Fruit fly (Drosophila melanogaster) whole organism, wandering third instar larva: ENCODE results near the gene CG42337.
A peak's percentile ranks its signal among the peaks of the same experiment; 100 is the strongest.

Source experiments
- Abd-B ChIP-seq: fragments of >200 bp; optimal IDR thresholded peaks from 2 replicates; lab custom pipeline; 2017; ENCODE audit warnings: missing biosample characterization, missing genetic modification characterization
- CG32264 ChIP-seq: fragments of 200-800 bp; sonication (Bioruptor generic); optimal IDR thresholded peaks from 2 replicates; lab custom pipeline; 2016; ENCODE audit warnings: missing biosample characterization, missing genetic modification characterization
- CG9705 ChIP-seq: fragments of 200-800 bp; sonication (Bioruptor generic); optimal IDR thresholded peaks from 2 replicates; lab custom pipeline; 2018; ENCODE audit warnings: missing biosample characterization, mild to moderate bottlenecking, missing genetic modification characterization
- CrebA ChIP-seq: fragments of 200-800 bp; sonication (Bioruptor generic); optimal IDR thresholded peaks from 2 replicates; lab custom pipeline; 2016; ENCODE audit warnings: missing biosample characterization, mild to moderate bottlenecking, missing genetic modification characterization, borderline replicate concordance
- Dfd ChIP-seq: fragments of >200 bp; optimal IDR thresholded peaks from 2 replicates; lab custom pipeline; 2017; ENCODE audit warnings: missing biosample characterization, missing genetic modification characterization
- Dif ChIP-seq: fragments of 200-275, 200-300 bp; sonication (Bioruptor generic); optimal IDR thresholded peaks from 2 replicates; lab custom pipeline; 2018; ENCODE audit warnings: missing biosample characterization, missing genetic modification characterization; ENCODE audit not compliant: partially characterized antibody
- GATAd ChIP-seq: sonication (Bioruptor generic); optimal IDR thresholded peaks from 2 replicates; lab custom pipeline; 2016; ENCODE audit warnings: missing biosample characterization, missing genetic modification characterization
- HLH106 ChIP-seq: fragments of 200-800 bp; optimal IDR thresholded peaks from 3 replicates; lab custom pipeline; 2019; ENCODE audit warnings: missing biosample characterization, mild to moderate bottlenecking, missing genetic modification characterization, moderate library complexity
- Hnf4 ChIP-seq: fragments of 200-800 bp; sonication (Bioruptor generic); optimal IDR thresholded peaks from 2 replicates; lab custom pipeline; 2016; ENCODE audit warnings: missing biosample characterization, mild to moderate bottlenecking, missing genetic modification characterization
- Hr78 ChIP-seq: fragments of >200 bp; optimal IDR thresholded peaks from 2 replicates; lab custom pipeline; 2017; ENCODE audit warnings: missing biosample characterization, missing genetic modification characterization
- Hr83 ChIP-seq: fragments of 200-300 bp; sonication (Bioruptor generic); optimal IDR thresholded peaks from 2 replicates; lab custom pipeline; 2016; ENCODE audit warnings: missing biosample characterization, mild to moderate bottlenecking, missing genetic modification characterization, moderate library complexity; ENCODE audit not compliant: poor library complexity, severe bottlenecking
- Jra ChIP-seq: sonication (Bioruptor generic); optimal IDR thresholded peaks from 2 replicates; lab custom pipeline; 2016; ENCODE audit warnings: missing biosample characterization, missing genetic modification characterization
- Mio ChIP-seq: sonication (Bioruptor generic); optimal IDR thresholded peaks from 2 replicates; lab custom pipeline; 2016; ENCODE audit warnings: missing biosample characterization, missing genetic modification characterization
- Myc ChIP-seq: fragments of >200 bp; optimal IDR thresholded peaks from 2 replicates; lab custom pipeline; 2017
- N ChIP-seq: fragments of >200 bp; optimal IDR thresholded peaks from 2 replicates; lab custom pipeline; 2018; ENCODE audit warnings: missing biosample characterization, missing external identifiers, missing genetic modification characterization
- OdsH ChIP-seq: fragments of 200-800 bp; sonication (Bioruptor generic); optimal IDR thresholded peaks from 2 replicates; lab custom pipeline; 2016; ENCODE audit warnings: missing biosample characterization, mild to moderate bottlenecking, missing genetic modification characterization
- Rel ChIP-seq, 2 experiments: fragments of 200-800 bp; sonication (Bioruptor generic) in 1 of 2; optimal IDR thresholded peaks; 2 replicates in 1 of 2; 3 replicates in 1 of 2; lab custom pipeline; 2016 to 2019; ENCODE audit warnings: mild to moderate bottlenecking in 2 of 2, missing biosample characterization in 2 of 2, missing genetic modification characterization in 2 of 2, moderate library complexity in 1 of 2
- Sp1 ChIP-seq: fragments of 200-800 bp; sonication (Bioruptor generic); optimal IDR thresholded peaks from 3 replicates; lab custom pipeline; 2019; ENCODE audit warnings: missing biosample characterization, mild to moderate bottlenecking, missing genetic modification characterization, moderate library complexity
- Vsx2 ChIP-seq: fragments of 200-300, 225-300 bp; sonication (Bioruptor generic); optimal IDR thresholded peaks from 2 replicates; lab custom pipeline; 2018; ENCODE audit warnings: missing biosample characterization, missing genetic modification characterization; ENCODE audit not compliant: partially characterized antibody
- br ChIP-seq: fragments of 200-800 bp; sonication (Bioruptor generic); optimal IDR thresholded peaks from 2 replicates; lab custom pipeline; 2016; ENCODE audit warnings: missing biosample characterization, missing genetic modification characterization
- brk ChIP-seq: fragments of 200-800 bp; sonication (Bioruptor generic); optimal IDR thresholded peaks from 2 replicates; lab custom pipeline; 2016; ENCODE audit warnings: missing biosample characterization, mild to moderate bottlenecking, missing genetic modification characterization
- dl ChIP-seq, 2 experiments: fragments of 175-275, 200-275 bp in 1 of 2; fragments of 200-275 bp in 1 of 2; sonication (Bioruptor generic); optimal IDR thresholded peaks; lab custom pipeline; 2018; ENCODE audit warnings: mild to moderate bottlenecking in 2 of 2, missing biosample characterization in 2 of 2, missing genetic modification characterization in 2 of 2, moderate library complexity in 2 of 2; ENCODE audit not compliant: partially characterized antibody in 2 of 2, insufficient read depth in 1 of 2
- dmrt93B ChIP-seq: fragments of 200-800 bp; sonication (Bioruptor generic); optimal IDR thresholded peaks from 2 replicates; lab custom pipeline; 2018; ENCODE audit warnings: missing biosample characterization, mild to moderate bottlenecking, missing genetic modification characterization
- dsf ChIP-seq: sonication (Bioruptor generic); optimal IDR thresholded peaks from 2 replicates; lab custom pipeline; 2016; ENCODE audit warnings: missing biosample characterization, missing genetic modification characterization, borderline replicate concordance
- ey ChIP-seq: fragments of 200-800 bp; sonication (Bioruptor generic); optimal IDR thresholded peaks from 2 replicates; lab custom pipeline; 2016; ENCODE audit warnings: missing biosample characterization, missing genetic modification characterization
- foxo ChIP-seq, 2 experiments: fragments of 200-800 bp; sonication (Bioruptor generic); optimal IDR thresholded peaks; 2 replicates in 1 of 2; 3 replicates in 1 of 2; lab custom pipeline; 2016 to 2017; ENCODE audit warnings: missing biosample characterization in 2 of 2, missing genetic modification characterization in 2 of 2
- fru ChIP-seq: fragments of 200-800 bp; sonication (Bioruptor generic); optimal IDR thresholded peaks from 3 replicates; lab custom pipeline; 2016; ENCODE audit warnings: missing biosample characterization, mild to moderate bottlenecking, missing genetic modification characterization
- h ChIP-seq: fragments of 200-800 bp; sonication (Bioruptor generic); optimal IDR thresholded peaks from 3 replicates; lab custom pipeline; 2016; ENCODE audit warnings: missing biosample characterization, mild to moderate bottlenecking, missing genetic modification characterization
- jim ChIP-seq: fragments of 175-275, 200-325 bp; sonication (Bioruptor generic); optimal IDR thresholded peaks from 2 replicates; lab custom pipeline; 2016; ENCODE audit warnings: missing biosample characterization, mild to moderate bottlenecking, missing genetic modification characterization
- lola ChIP-seq: fragments of >200 bp; optimal IDR thresholded peaks from 2 replicates; lab custom pipeline; 2017; ENCODE audit warnings: missing biosample characterization, missing genetic modification characterization
- pan ChIP-seq: fragments of >200 bp; optimal IDR thresholded peaks from 2 replicates; lab custom pipeline; 2017
- psq ChIP-seq: fragments of 200-800 bp; sonication (Bioruptor generic); optimal IDR thresholded peaks from 3 replicates; lab custom pipeline; 2017; ENCODE audit warnings: missing biosample characterization, mild to moderate bottlenecking, missing genetic modification characterization, moderate library complexity
- rgr ChIP-seq: fragments of 200-800 bp; sonication (Bioruptor generic); optimal IDR thresholded peaks from 3 replicates; lab custom pipeline; 2016; ENCODE audit warnings: missing biosample characterization, mild to moderate bottlenecking, missing genetic modification characterization
- sage ChIP-seq: fragments of 200-800 bp; sonication (Bioruptor generic); optimal IDR thresholded peaks from 2 replicates; lab custom pipeline; 2016; ENCODE audit warnings: missing biosample characterization, mild to moderate bottlenecking, missing genetic modification characterization
- sv ChIP-seq: fragments of 200-800 bp; sonication (Bioruptor generic); optimal IDR thresholded peaks from 3 replicates; lab custom pipeline; 2016; ENCODE audit warnings: missing biosample characterization, missing genetic modification characterization
- tai ChIP-seq: sonication (Bioruptor generic); optimal IDR thresholded peaks from 2 replicates; lab custom pipeline; 2016; ENCODE audit warnings: missing biosample characterization, missing genetic modification characterization
- usp ChIP-seq: fragments of >200 bp; optimal IDR thresholded peaks from 2 replicates; lab custom pipeline; 2017; ENCODE audit warnings: missing biosample characterization, missing genetic modification characterization
- woc ChIP-seq: sonication (Bioruptor generic); optimal IDR thresholded peaks from 2 replicates; lab custom pipeline; 2016; ENCODE audit warnings: missing biosample characterization, mild to moderate bottlenecking, missing genetic modification characterization

CG42337 gene

dm6 chr3L:21172527-21173253 is 20.5 kb downstream of the CG42337 start, which contains the start of the genes chb and AsnS (continued):
- TF ChIP-seq sage (GFP tag; lab: Kevin White, UChicago) (peak; percentile 38), jim (GFP tag; lab: Kevin White, UChicago) (no peak), ey (GFP tag; lab: Kevin White, UChicago) (peak; percentile 83), usp (GFP tag; lab: Kevin White, UChicago) (no peak), Sp1 (peak; percentile 88), br (GFP tag; lab: Kevin White, UChicago) (peak; percentile 77), psq (GFP tag; lab: Kevin White, UChicago) (peak; percentile 65), HLH106 (tag; lab: Kevin White, UChicago) (peak; percentile 87), Dif (GFP tag; lab: Kevin White, UChicago) (no peak), Vsx2 (GFP tag; lab: Kevin White, UChicago) (no peak), Hr83 (GFP tag; lab: Kevin White, UChicago) (peak; percentile 35)

DNA sequence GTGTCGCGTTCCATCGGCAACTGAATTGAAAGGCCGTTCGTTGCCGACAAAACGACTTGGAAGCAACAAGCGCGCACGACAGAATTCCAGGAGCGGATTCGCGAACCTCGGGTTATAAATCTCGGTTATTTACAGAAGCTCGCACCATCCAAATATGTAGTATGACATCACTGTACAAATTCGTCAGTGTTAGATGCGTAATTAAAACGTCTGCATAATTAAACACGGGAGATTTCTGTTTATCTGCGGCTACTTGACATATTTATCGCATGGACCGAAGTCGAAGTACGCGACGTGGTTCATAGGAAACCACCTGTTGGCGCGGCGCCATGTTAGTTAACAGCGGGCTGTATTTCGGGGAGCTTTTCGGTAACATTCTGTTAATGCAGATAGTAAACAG is 21.3 kb downstream of the CG42337 start, which contains the start of gene Ac78C:
TSS of gene Ac78C (minus strand) at position 26 of the 400 bp plus-strand sequence.
- TF ChIP-seq dmrt93B (GFP tag; lab: Kevin White, UChicago) (peak; percentile 67), OdsH (GFP tag; lab: Kevin White, UChicago) (peak; percentile 81), brk (GFP tag; lab: Kevin White, UChicago) (no peak), h (GFP tag; lab: Kevin White, UChicago) (peak; percentile 97), dl (GFP tag; optimal IDR thresholded peaks at IDR 0.05; lab: Kevin White, UChicago; ENCODE audit: insufficient read depth in 1 of 2, partially characterized antibody in 2 of 2) (no peak), fru (peak; percentile 92), Dif (GFP tag; lab: Kevin White, UChicago) (no peak), Jra (peak; percentile 18), Dfd (GFP tag; lab: Kevin White, UChicago) (no peak), dsf (no peak), GATAd (GFP tag; lab: Kevin White, UChicago) (peak; percentile 46), sage (GFP tag; lab: Kevin White, UChicago) (peak; percentile 39), Myc (no peak), Vsx2 (GFP tag; lab: Kevin White, UChicago) (peak; percentile 9), rgr (peak; percentile 87), Abd-B (GFP tag; lab: Kevin White, UChicago) (no peak), Mio (GFP tag; lab: Kevin White, UChicago) (peak; percentile 52), foxo (GFP tag; optimal IDR thresholded peaks at IDR 0.05; lab: Kevin White, UChicago) (peak; percentile 56 to 89), CG32264 (GFP tag; lab: Kevin White, UChicago) (peak; percentile 62), Rel (GFP tag; optimal IDR thresholded peaks at IDR 0.05; lab: Kevin White, UChicago) (no peak), Rel (tag; optimal IDR thresholded peaks at IDR 0.05; lab: Kevin White, UChicago) (no peak), usp (GFP tag; lab: Kevin White, UChicago) (no peak), br (GFP tag; lab: Kevin White, UChicago) (peak; percentile 90), CrebA (GFP tag; lab: Kevin White, UChicago) (peak; percentile 28), N (GFP tag; lab: Kevin White, UChicago) (no peak), jim (GFP tag; lab: Kevin White, UChicago) (no peak), lola (GFP tag; lab: Kevin White, UChicago) (no peak), Hr78 (GFP tag; lab: Kevin White, UChicago) (no peak), woc (GFP tag; lab: Kevin White, UChicago) (no peak), pan (no peak), Sp1 (peak; percentile 82), psq (GFP tag; lab: Kevin White, UChicago) (peak; percentile 46), CG9705 (peak; percentile 82), ey (GFP tag; lab: Kevin White, UChicago) (peak; percentile 82), HLH106 (tag; lab: Kevin White, UChicago) (peak; percentile 89), sv (peak; percentile 75), Hr83 (GFP tag; lab: Kevin White, UChicago) (peak; percentile 43), tai (GFP tag; lab: Kevin White, UChicago) (no peak), Hnf4 (peak; percentile 88)
